Worm (Caenorhabditis elegans) whole organism, young adult: ENCODE data around the gene snpc-1.1.
A peak's percentile ranks its signal among the peaks of the same experiment; 100 is the strongest.

Experiments used
- B0019.2 ChIP-seq: fragments of 200-800 bp; sonication (Bioruptor generic); conservative IDR thresholded peaks from 2 replicates; pipeline ENCODE4 v1.3.6; 2022; ENCODE audit warnings: missing genetic modification reagents, missing genetic modification characterization, missing compliant biosample characterization
- D2030.7 ChIP-seq: fragments of 200-800 bp; sonication (Bioruptor generic); IDR thresholded peaks from 2 replicates; pipeline ENCODE4 v1.3.6; 2022; ENCODE audit warnings: missing genetic modification reagents, missing genetic modification characterization, missing compliant biosample characterization
- F23B12.7 ChIP-seq: sonication (generic microtip); optimal IDR thresholded peaks from 2 replicates; lab custom pipeline; 2017; ENCODE audit warnings: missing genetic modification characterization, mild to moderate bottlenecking, missing compliant biosample characterization, antibody characterized with exemption, moderate library complexity; ENCODE audit not compliant: insufficient read depth
- F33H1.4 ChIP-seq: fragments of 200-800 bp; sonication (Bioruptor generic); IDR thresholded peaks from 2 replicates; pipeline ENCODE4 v1.3.6; 2022; ENCODE audit warnings: missing genetic modification reagents, missing genetic modification characterization, missing compliant biosample characterization
- F39B2.1 ChIP-seq: fragments of 200-800 bp; sonication (Bioruptor generic); IDR thresholded peaks from 2 replicates; pipeline ENCODE4 v1.3.6; 2022; ENCODE audit warnings: missing genetic modification reagents, missing genetic modification characterization, missing compliant biosample characterization
- F57A8.1 ChIP-seq: fragments of 200-800 bp; sonication (Bioruptor generic); optimal IDR thresholded peaks from 2 replicates; lab custom pipeline; 2018; ENCODE audit warnings: mild to moderate bottlenecking, missing genetic modification characterization, moderate library complexity, missing compliant biosample characterization
- T26A5.8 ChIP-seq: sonication (generic microtip); optimal IDR thresholded peaks from 2 replicates; lab custom pipeline; 2016; ENCODE audit warnings: missing genetic modification characterization, missing compliant biosample characterization
- Y56A3A.18 ChIP-seq: fragments of 200-800 bp; sonication (Bioruptor generic); IDR thresholded peaks from 2 replicates; pipeline ENCODE4 v1.3.6; 2022; ENCODE audit warnings: missing genetic modification reagents, missing genetic modification characterization, missing compliant biosample characterization
- Y79H2A.3 ChIP-seq: fragments of 200-800 bp; sonication (Bioruptor generic); conservative IDR thresholded peaks from 2 replicates; pipeline ENCODE4 v1.3.6; 2022; ENCODE audit warnings: missing genetic modification reagents, missing genetic modification characterization, missing compliant biosample characterization
- Y95B8A.8 ChIP-seq: fragments of 200-800 bp; sonication (Bioruptor generic); IDR thresholded peaks from 2 replicates; pipeline ENCODE4 v1.3.6; 2022; ENCODE audit warnings: missing genetic modification reagents, missing genetic modification characterization, missing compliant biosample characterization
- atf-7 ChIP-seq: sonication (generic microtip); optimal IDR thresholded peaks from 2 replicates; lab custom pipeline; 2017; ENCODE audit warnings: mild to moderate bottlenecking, missing genetic modification characterization, missing compliant biosample characterization
- attf-6 ChIP-seq: fragments of 200-800 bp; sonication (Bioruptor generic); IDR thresholded peaks from 2 replicates; pipeline ENCODE4 v1.3.6; 2022; ENCODE audit warnings: missing genetic modification reagents, missing genetic modification characterization, missing compliant biosample characterization
- cebp-1 ChIP-seq, 2 experiments: fragments of 200-800 bp in 1 of 2; sonication (Bioruptor generic) in 1 of 2; sonication (generic microtip) in 1 of 2; IDR thresholded peaks in 1 of 2; optimal IDR thresholded peaks in 1 of 2; 2 replicates each; pipeline versions ENCODE4 v1.3.6 to Lab custom; 2017 to 2022; ENCODE audit warnings: missing compliant biosample characterization in 2 of 2, missing genetic modification characterization in 2 of 2, mild to moderate bottlenecking in 1 of 2, missing genetic modification reagents in 1 of 2, moderate library complexity in 1 of 2
- ceh-100 ChIP-seq: fragments of 200-800 bp; sonication (Bioruptor generic); IDR thresholded peaks from 2 replicates; pipeline ENCODE4 v1.3.6; 2022; ENCODE audit warnings: missing genetic modification reagents, missing genetic modification characterization, missing compliant biosample characterization
- ceh-79 ChIP-seq: sonication (generic microtip); optimal IDR thresholded peaks from 2 replicates; lab custom pipeline; 2017; ENCODE audit warnings: mild to moderate bottlenecking, missing genetic modification characterization, missing compliant biosample characterization
- ceh-91 ChIP-seq: fragments of 200-800 bp; sonication (Bioruptor generic); IDR thresholded peaks from 2 replicates; pipeline ENCODE4 v1.3.6; 2022; ENCODE audit warnings: missing genetic modification reagents, missing genetic modification characterization, missing compliant biosample characterization
- dox-1 ChIP-seq: fragments of 200-800 bp; sonication (Bioruptor generic); IDR thresholded peaks from 2 replicates; pipeline ENCODE4 v1.3.6; 2022; ENCODE audit warnings: missing genetic modification reagents, missing genetic modification characterization, missing compliant biosample characterization
- dpl-1 ChIP-seq: fragments of 150-350 bp; optimal IDR thresholded peaks from 2 replicates; lab custom pipeline; 2014; ENCODE audit warnings: missing biosample characterization, missing genetic modification reagents, missing genetic modification characterization
- efl-1 ChIP-seq: fragments of 150-350 bp; optimal IDR thresholded peaks from 2 replicates; lab custom pipeline; 2014; ENCODE audit warnings: missing biosample characterization, missing genetic modification reagents, missing genetic modification characterization
- egl-44 ChIP-seq: fragments of 200-800 bp; sonication (Bioruptor generic); IDR thresholded peaks from 2 replicates; pipeline ENCODE4 v1.3.6; 2022; ENCODE audit warnings: missing genetic modification reagents, missing genetic modification characterization, missing compliant biosample characterization
- hmg-1.2 ChIP-seq: fragments of 200-800 bp; sonication (Bioruptor generic); IDR thresholded peaks from 2 replicates; pipeline ENCODE4 v1.3.6; 2022; ENCODE audit warnings: missing genetic modification reagents, missing genetic modification characterization, missing compliant biosample characterization
- let-526 ChIP-seq: fragments of 200-800 bp; sonication (Bioruptor generic); IDR thresholded peaks from 2 replicates; pipeline ENCODE4 v1.3.6; 2022; ENCODE audit warnings: missing genetic modification reagents, missing genetic modification characterization, missing compliant biosample characterization
- lin-35 ChIP-seq, 3 experiments: fragments of 150-350 bp in 2 of 3; sonication (generic microtip) in 1 of 3; optimal IDR thresholded peaks; 2 replicates each; lab custom pipeline; 2014 to 2018; ENCODE audit warnings: missing biosample characterization in 3 of 3, missing genetic modification characterization in 3 of 3, missing genetic modification reagents in 3 of 3
- lin-54 ChIP-seq: fragments of 200-800 bp; sonication (Bioruptor generic); optimal IDR thresholded peaks from 2 replicates; lab custom pipeline; 2018; ENCODE audit warnings: mild to moderate bottlenecking, missing genetic modification characterization, missing compliant biosample characterization
- lsl-1 ChIP-seq: fragments of 200-800 bp; sonication (Bioruptor generic); optimal IDR thresholded peaks from 2 replicates; lab custom pipeline; 2018; ENCODE audit warnings: mild to moderate bottlenecking, missing genetic modification characterization, moderate library complexity, missing compliant biosample characterization
- madf-6 ChIP-seq: fragments of 200-800 bp; sonication (Bioruptor generic); IDR thresholded peaks from 2 replicates; pipeline ENCODE4 v1.3.6; 2022; ENCODE audit warnings: missing genetic modification reagents, missing genetic modification characterization, missing compliant biosample characterization
- madf-8 ChIP-seq: fragments of 200-800 bp; sonication (Bioruptor generic); conservative IDR thresholded peaks from 2 replicates; pipeline ENCODE4 v1.3.6; 2022; ENCODE audit warnings: missing genetic modification reagents, missing genetic modification characterization, missing compliant biosample characterization
- mcd-1 ChIP-seq: fragments of 200-800 bp; sonication (Bioruptor generic); IDR thresholded peaks from 2 replicates; pipeline ENCODE4 v1.3.6; 2022; ENCODE audit warnings: missing genetic modification reagents, missing genetic modification characterization, missing compliant biosample characterization
- mxl-1 ChIP-seq: sonication (generic microtip); optimal IDR thresholded peaks from 2 replicates; lab custom pipeline; 2016; ENCODE audit warnings: missing genetic modification characterization, missing compliant biosample characterization
- nhr-120 ChIP-seq: fragments of 200-800 bp; sonication (Bioruptor generic); IDR thresholded peaks from 2 replicates; pipeline ENCODE4 v1.3.6; 2022; ENCODE audit warnings: missing genetic modification characterization, missing compliant biosample characterization
- nhr-90 ChIP-seq: sonication (generic microtip); optimal IDR thresholded peaks from 2 replicates; lab custom pipeline; 2016; ENCODE audit warnings: missing genotype, mild to moderate bottlenecking, missing genetic modification characterization, missing compliant biosample characterization
- pbrm-1 ChIP-seq: fragments of 200-800 bp; sonication (Bioruptor generic); IDR thresholded peaks from 2 replicates; pipeline ENCODE4 v1.3.6; 2022; ENCODE audit warnings: missing genetic modification reagents, missing genetic modification characterization, missing compliant biosample characterization
- repo-1 ChIP-seq: sonication (generic microtip); optimal IDR thresholded peaks from 2 replicates; lab custom pipeline; 2017; ENCODE audit warnings: mild to moderate bottlenecking, missing genetic modification characterization, missing compliant biosample characterization
- sea-2 ChIP-seq: fragments of 200-800 bp; sonication (Bioruptor generic); IDR thresholded peaks from 2 replicates; pipeline ENCODE4 v1.3.6; 2022; ENCODE audit warnings: missing genetic modification characterization, missing compliant biosample characterization
- tbp1 ChIP-seq: fragments of 200-800 bp; sonication (Bioruptor generic); optimal IDR thresholded peaks from 2 replicates; lab custom pipeline; 2018; ENCODE audit warnings: mild to moderate bottlenecking, missing genetic modification characterization, missing compliant biosample characterization
- tbx-9 ChIP-seq: sonication (generic microtip); optimal IDR thresholded peaks from 2 replicates; lab custom pipeline; 2016; ENCODE audit warnings: borderline replicate concordance, missing genetic modification characterization, inconsistent platforms, missing compliant biosample characterization
- xnd-1 ChIP-seq: sonication (generic microtip); optimal IDR thresholded peaks from 2 replicates; lab custom pipeline; 2016; ENCODE audit warnings: missing genotype, missing genetic modification reagents, missing genetic modification characterization, missing compliant biosample characterization
- zfh-2 ChIP-seq: fragments of 200-800 bp; sonication (Bioruptor generic); conservative IDR thresholded peaks from 2 replicates; pipeline ENCODE4 v1.3.6; 2022; ENCODE audit warnings: missing genetic modification reagents, missing genetic modification characterization, missing compliant biosample characterization
- ztf-18 ChIP-seq: sonication (generic microtip); optimal IDR thresholded peaks from 2 replicates; lab custom pipeline; 2016; ENCODE audit warnings: missing genotype, mild to moderate bottlenecking, missing genetic modification characterization, missing compliant biosample characterization
- ztf-28 ChIP-seq: fragments of 200-800 bp; sonication (Bioruptor generic); IDR thresholded peaks from 2 replicates; pipeline ENCODE4 v1.3.6; 2022; ENCODE audit warnings: missing genetic modification reagents, missing genetic modification characterization, missing compliant biosample characterization
- ztf-6 ChIP-seq: fragments of 200-800 bp; sonication (Bioruptor generic); IDR thresholded peaks from 2 replicates; pipeline ENCODE4 v1.3.6; 2022; ENCODE audit warnings: missing genetic modification reagents, missing genetic modification characterization, missing compliant biosample characterization

snpc-1.1 gene

DNA sequence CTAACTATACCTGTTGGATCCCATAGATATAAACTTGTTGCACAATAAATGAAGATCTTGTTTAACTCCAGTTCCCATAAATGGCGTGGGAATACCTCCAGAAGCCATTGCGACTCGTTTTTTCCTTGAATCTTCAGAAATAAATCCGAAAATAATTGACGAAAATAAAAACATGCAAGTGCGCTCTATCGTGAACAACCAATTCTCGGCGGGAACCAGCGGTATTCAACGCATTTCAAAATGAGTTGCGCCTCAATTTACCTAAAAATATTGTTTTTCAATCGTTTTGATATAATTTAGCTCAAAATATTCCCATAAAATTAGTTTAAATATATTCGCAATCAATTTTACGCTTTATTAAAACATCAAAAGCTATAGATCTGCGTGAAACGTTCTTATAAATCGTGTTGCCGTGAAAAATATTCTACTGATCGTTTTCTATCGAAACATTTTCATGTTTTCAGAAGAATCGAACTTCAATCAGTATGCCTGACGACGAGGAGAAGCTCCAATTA, at the start of gene snpc-1.1, which contains the start of gene spdl-1:
snpc-1.1 (minus strand) TSS at position 200 of the 515 bp plus-strand sequence.
spdl-1 (plus strand) TSS at position 465 of the 515 bp plus-strand sequence.
- TF ChIP-seq lin-35 (GFP tag; optimal IDR thresholded peaks at IDR 0.05; lab: Kevin White, UChicago) = peak in 1 of 3 experiments; percentile 53
- TF ChIP-seq xnd-1 = peak; percentile 2
- peak; percentile 29 for TF ChIP-seq lsl-1
- TF ChIP-seq efl-1 (GFP tag; lab: Kevin White, UChicago) = peak; percentile 88
- peak; percentile 36 for TF ChIP-seq F23B12.7 (tag; lab: Kevin White, UChicago)
- 0 out of 2 replicates have a peak, but pooled peaks have one; percentile 21 for TF ChIP-seq D2030.7
- no peak for TF ChIP-seq repo-1 (tag; lab: Kevin White, UChicago)
- peak; percentile 31; the same call in 1 of the 2 replicates for TF ChIP-seq F33H1.4 (GFP tag; lab: Robert Waterston, UW)
- no peak for TF ChIP-seq let-526 (GFP tag; lab: Robert Waterston, UW)
- no peak for TF ChIP-seq Y56A3A.18 (GFP tag; lab: Robert Waterston, UW)
- peak; percentile 45; the same call in 1 of the 2 replicates for TF ChIP-seq dox-1 (GFP tag; lab: Robert Waterston, UW)
- peak; percentile 21; the same call in 1 of the 2 replicates for TF ChIP-seq hmg-1.2 (GFP tag; lab: Robert Waterston, UW)
- TF ChIP-seq lin-54 (GFP tag; lab: Kevin White, UChicago) = peak; percentile 33
- TF ChIP-seq madf-8 = 0 out of 2 replicates have a peak, but pooled peaks have one; percentile 41
- 0 out of 2 replicates have a peak, but pooled peaks have one; percentile 30 for TF ChIP-seq ceh-91 (GFP tag; lab: Robert Waterston, UW)
- TF ChIP-seq mcd-1 = peak; percentile 79
- peak; percentile 46; the same call in 1 of the 2 replicates for TF ChIP-seq madf-6
- no peak for TF ChIP-seq ztf-6
- peak; percentile 72 for TF ChIP-seq dpl-1 (GFP tag; lab: Kevin White, UChicago)

DNA sequence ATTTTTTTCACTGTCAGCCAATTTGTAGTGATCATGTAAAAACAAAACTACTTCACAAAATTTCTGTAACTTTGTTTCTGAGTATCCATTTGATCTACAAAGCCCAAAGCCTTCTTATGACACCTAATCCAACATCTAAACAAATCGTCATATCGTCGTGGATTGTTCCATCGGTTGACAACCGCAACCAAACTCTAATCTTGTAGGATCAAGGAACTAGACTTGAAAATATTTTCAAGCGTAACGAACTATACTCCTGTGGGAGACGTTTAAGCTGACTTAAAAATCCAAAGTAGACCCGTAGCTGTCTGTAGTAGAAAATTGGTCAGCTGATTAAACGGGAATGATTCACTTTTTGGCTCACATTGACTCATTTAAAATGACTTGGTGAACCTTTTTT, 48.5 kb upstream of the snpc-1.1 start:
- TF ChIP-seq sea-2 (GFP tag; lab: Robert Waterston, UW) = no peak
- no peak for TF ChIP-seq F39B2.1 (GFP tag; lab: Robert Waterston, UW)
- TF ChIP-seq ceh-100 (GFP tag; lab: Robert Waterston, UW) = no peak
- no peak for TF ChIP-seq mxl-1 (tag; lab: Kevin White, UChicago)
- no peak for TF ChIP-seq hmg-1.2 (GFP tag; lab: Robert Waterston, UW)

DNA sequence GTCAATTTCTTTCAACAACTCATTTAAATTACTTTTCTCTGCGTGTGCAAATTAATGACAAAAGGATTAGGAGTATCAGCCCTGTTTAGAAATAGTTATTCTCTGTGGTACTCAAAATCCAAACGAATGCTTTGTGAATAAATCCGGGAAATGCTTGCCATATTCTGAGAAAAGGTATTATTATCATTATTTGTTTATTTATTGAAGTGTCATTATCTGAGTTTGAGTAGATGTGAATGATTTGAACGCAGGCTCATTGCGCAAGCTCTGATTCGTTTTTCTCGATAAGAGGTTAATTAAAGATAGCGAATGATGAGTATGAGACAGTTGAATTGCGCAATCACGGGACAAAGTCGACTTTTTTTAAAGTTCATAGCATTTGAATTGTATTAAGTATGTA, 46.8 kb upstream of the snpc-1.1 start:
- TF ChIP-seq F57A8.1 (GFP tag; lab: Kevin White, UChicago) (no peak), egl-44 (GFP tag; lab: Robert Waterston, UW) (no peak), Y79H2A.3 (no peak), B0019.2 (no peak), atf-7 (tag; lab: Kevin White, UChicago) (no peak), ztf-18 (tag; lab: Kevin White, UChicago) (no peak)
- TF ChIP-seq, all 124 proteins: peak for 0

DNA sequence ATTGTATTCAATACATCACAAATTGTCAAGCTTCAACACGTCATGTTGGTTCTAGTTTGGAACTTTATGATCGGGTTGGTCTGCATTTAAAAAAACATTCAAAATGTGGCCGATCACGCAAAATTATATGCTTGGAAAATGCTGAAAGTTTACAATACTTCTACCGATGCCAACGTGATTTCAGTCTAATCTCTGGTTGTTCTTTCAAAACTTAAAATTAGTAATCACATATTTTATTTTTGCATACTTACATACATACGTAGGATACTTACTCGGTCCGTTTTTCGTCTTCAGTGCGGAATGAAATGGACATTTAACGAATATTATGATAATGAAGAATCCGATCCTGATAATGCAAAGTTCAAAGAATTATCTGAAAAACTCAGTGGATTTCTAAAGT, 44.0 kb upstream of the snpc-1.1 start, which contains the start of gene srw-62:
srw-62 (plus strand) TSS at position 301 of the 400 bp plus-strand sequence.
- no peak for TF ChIP-seq repo-1 (tag; lab: Kevin White, UChicago)
- TF ChIP-seq nhr-90 (tag; lab: Kevin White, UChicago) = no peak
- no peak for TF ChIP-seq tbx-9 (tag; lab: Kevin White, UChicago)
- TF ChIP-seq Y95B8A.8 = no peak
- no peak for TF ChIP-seq cebp-1 (GFP tag; IDR thresholded peaks at IDR 0.05; lab: Robert Waterston, UW)
- no peak for TF ChIP-seq cebp-1 (tag; optimal IDR thresholded peaks at IDR 0.05; lab: Kevin White, UChicago)
- no peak for TF ChIP-seq attf-6 (GFP tag; lab: Robert Waterston, UW)
- no peak for TF ChIP-seq T26A5.8
- TF ChIP-seq mxl-1 (tag; lab: Kevin White, UChicago) = no peak
- TF ChIP-seq pbrm-1 (GFP tag; lab: Robert Waterston, UW) = no peak
- no peak for TF ChIP-seq atf-7 (tag; lab: Kevin White, UChicago)
- no peak for TF ChIP-seq B0019.2
- no peak for TF ChIP-seq Y79H2A.3
- TF ChIP-seq nhr-120 (GFP tag; lab: Robert Waterston, UW) = no peak
- no peak for TF ChIP-seq tbp1
- TF ChIP-seq ztf-28 (GFP tag; lab: Robert Waterston, UW) = no peak
- no peak for TF ChIP-seq ceh-79
- no peak for TF ChIP-seq zfh-2 (GFP tag; lab: Robert Waterston, UW)
- TF ChIP-seq, all 124 proteins: peak for 0
